Worm (Caenorhabditis elegans) whole organism, L4 larva: ENCODE results near the gene vha-17.
"Not testable (repeated sequence)": the region's sequence is repeated elsewhere in the genome, so short reads cannot be mapped to it uniquely, and the experiment has no call there.

Experiments used
- F44E2.7 ChIP-seq: fragments of 200-800 bp; sonication (Bioruptor generic); IDR thresholded peaks from 2 replicates; pipeline ENCODE4 v2.1.2; 2022; ENCODE audit warnings: missing genetic modification characterization, missing compliant biosample characterization
- T20F7.1 ChIP-seq: fragments of 200-800 bp; sonication (Bioruptor generic); optimal IDR thresholded peaks from 2 replicates; lab custom pipeline; 2018; ENCODE audit warnings: mild to moderate bottlenecking, missing genetic modification characterization, missing compliant biosample characterization
- ZK337.2 ChIP-seq: fragments of 200-800 bp; sonication (Bioruptor generic); IDR thresholded peaks from 2 replicates; pipeline ENCODE4 v1.3.6; 2022; ENCODE audit warnings: missing genetic modification reagents, missing genetic modification characterization, missing compliant biosample characterization
- aha-1 ChIP-seq: fragments of 150-350 bp; peaks from one replicate; lab custom pipeline; 2014; ENCODE audit warnings: missing biosample characterization, missing genetic modification characterization
- ces-1 ChIP-seq: fragments of 150-350 bp; sonication (generic microtip); optimal IDR thresholded peaks from 4 replicates; lab custom pipeline; 2014; ENCODE audit warnings: missing biosample characterization, missing genetic modification reagents, missing genetic modification characterization
- cey-2 ChIP-seq: sonication (generic microtip); optimal IDR thresholded peaks from 3 replicates; lab custom pipeline; 2017; ENCODE audit warnings: missing genetic modification characterization, mild to moderate bottlenecking, missing compliant biosample characterization, antibody characterized with exemption, borderline replicate concordance; ENCODE audit not compliant: insufficient read depth
- ctbp-1 ChIP-seq: fragments of 200-800 bp; sonication (Bioruptor generic); IDR thresholded peaks from 2 replicates; pipeline ENCODE4 v1.3.6; 2022; ENCODE audit warnings: missing genetic modification reagents, missing genetic modification characterization, missing compliant biosample characterization
- daf-12 ChIP-seq: fragments of 150-350 bp; optimal IDR thresholded peaks from 2 replicates; lab custom pipeline; 2014; ENCODE audit warnings: missing biosample characterization, missing genetic modification reagents, missing genetic modification characterization
- daf-16 ChIP-seq, 3 experiments: sonication (generic microtip); optimal IDR thresholded peaks; 2 replicates each; lab custom pipeline; 2016 to 2017; ENCODE audit warnings: missing genetic modification characterization in 3 of 3, missing genetic modification reagents in 3 of 3, mild to moderate bottlenecking in 2 of 3, missing compliant biosample characterization in 2 of 3, missing biosample characterization in 1 of 3, moderate library complexity in 1 of 3
- daf-19 ChIP-seq: fragments of 200-800 bp; sonication (Bioruptor generic); conservative IDR thresholded peaks from 2 replicates; pipeline ENCODE4 v1.3.6; 2022; ENCODE audit warnings: missing genetic modification characterization, missing compliant biosample characterization
- dmd-6 ChIP-seq: fragments of 200-800 bp; sonication (Bioruptor generic); IDR thresholded peaks from 2 replicates; pipeline ENCODE4 v1.3.6; 2022; ENCODE audit warnings: missing genetic modification reagents, missing genetic modification characterization, missing compliant biosample characterization
- dpl-1 ChIP-seq: fragments of 150-350 bp; optimal IDR thresholded peaks from 2 replicates; lab custom pipeline; 2014; ENCODE audit warnings: missing biosample characterization, missing genetic modification reagents, missing genetic modification characterization
- dve-1 ChIP-seq: sonication (generic microtip); optimal IDR thresholded peaks from 2 replicates; lab custom pipeline; 2017; ENCODE audit warnings: antibody characterized with exemption, mild to moderate bottlenecking, missing genetic modification characterization, missing compliant biosample characterization; ENCODE audit not compliant: insufficient read depth
- egl-27 ChIP-seq: sonication (generic microtip); optimal IDR thresholded peaks from 3 replicates; lab custom pipeline; 2017; ENCODE audit warnings: missing biosample characterization, missing genetic modification reagents, missing genetic modification characterization
- egl-43 ChIP-seq: fragments of 200-800 bp; sonication (Bioruptor generic); IDR thresholded peaks from 2 replicates; pipeline ENCODE4 v1.3.6; 2022; ENCODE audit warnings: missing genetic modification reagents, missing genetic modification characterization, missing compliant biosample characterization
- hlh-11 ChIP-seq: fragments of 200-800 bp; sonication (Bioruptor generic); optimal IDR thresholded peaks from 2 replicates; lab custom pipeline; 2018; ENCODE audit warnings: mild to moderate bottlenecking, missing genetic modification characterization, missing compliant biosample characterization
- hmg-1.1 ChIP-seq: fragments of 200-800 bp; sonication (Bioruptor generic); IDR thresholded peaks from 2 replicates; pipeline ENCODE4 v1.3.6; 2022; ENCODE audit warnings: missing genetic modification reagents, missing genetic modification characterization, missing compliant biosample characterization
- jun-1 ChIP-seq: fragments of 150-350 bp; optimal IDR thresholded peaks from 2 replicates; lab custom pipeline; 2014; ENCODE audit warnings: missing biosample characterization, missing genetic modification reagents, missing genetic modification characterization
- lin-1 ChIP-seq: fragments of 200-800 bp; sonication (Bioruptor generic); IDR thresholded peaks from 2 replicates; pipeline ENCODE4 v1.3.6; 2022; ENCODE audit warnings: missing genetic modification reagents, missing genetic modification characterization, missing compliant biosample characterization
- lin-13 ChIP-seq: fragments of 150-350 bp; optimal IDR thresholded peaks from 2 replicates; lab custom pipeline; 2014; ENCODE audit warnings: missing biosample characterization, missing genetic modification reagents, missing genetic modification characterization
- lin-15B ChIP-seq: fragments of 150-350 bp; sonication (generic microtip); optimal IDR thresholded peaks from 3 replicates; lab custom pipeline; 2014; ENCODE audit warnings: missing biosample characterization, missing genetic modification characterization
- lin-29 ChIP-seq: fragments of 200-800 bp; sonication (Bioruptor generic); IDR thresholded peaks from 2 replicates; pipeline ENCODE4 v1.3.6; 2022; ENCODE audit warnings: missing genetic modification reagents, missing genetic modification characterization, missing compliant biosample characterization
- lir-3 ChIP-seq: sonication (generic microtip); optimal IDR thresholded peaks from 2 replicates; lab custom pipeline; 2016; ENCODE audit warnings: mild to moderate bottlenecking, missing genetic modification characterization, missing compliant biosample characterization
- mdl-1 ChIP-seq, 2 experiments: fragments of 150-350 bp in 1 of 2; sonication (generic microtip) in 1 of 2; optimal IDR thresholded peaks; 2 replicates each; lab custom pipeline; 2014 to 2017; ENCODE audit warnings: missing biosample characterization in 2 of 2, missing genetic modification characterization in 2 of 2
- mes-2 ChIP-seq: sonication (generic microtip); optimal IDR thresholded peaks from 2 replicates; lab custom pipeline; 2016; ENCODE audit warnings: missing genotype, mild to moderate bottlenecking, missing genetic modification characterization, missing compliant biosample characterization; ENCODE audit not compliant: poor library complexity, severe bottlenecking
- mxl-3 ChIP-seq: fragments of 200-800 bp; sonication (Bioruptor generic); optimal IDR thresholded peaks from 2 replicates; lab custom pipeline; 2018; ENCODE audit warnings: mild to moderate bottlenecking, missing genetic modification characterization, missing compliant biosample characterization
- nhr-111 ChIP-seq: fragments of 200-800 bp; sonication (Bioruptor generic); optimal IDR thresholded peaks from 2 replicates; lab custom pipeline; 2018; ENCODE audit warnings: mild to moderate bottlenecking, missing genetic modification characterization, missing compliant biosample characterization
- nhr-25 ChIP-seq: sonication (generic microtip); optimal IDR thresholded peaks from 2 replicates; lab custom pipeline; 2017; ENCODE audit warnings: missing genetic modification characterization, mild to moderate bottlenecking, missing compliant biosample characterization, antibody characterized with exemption, moderate library complexity, borderline replicate concordance; ENCODE audit not compliant: insufficient read depth
- nhr-28 ChIP-seq: fragments of 150-350 bp; optimal IDR thresholded peaks from 2 replicates; lab custom pipeline; 2014; ENCODE audit warnings: missing biosample characterization, missing genetic modification characterization
- nhr-76 ChIP-seq: fragments of 150-350 bp; optimal IDR thresholded peaks from 2 replicates; lab custom pipeline; 2014; ENCODE audit warnings: missing biosample characterization, missing genetic modification characterization
- nhr-77 ChIP-seq: fragments of 150-350 bp; optimal IDR thresholded peaks from 2 replicates; lab custom pipeline; 2014; ENCODE audit warnings: missing biosample characterization, missing genetic modification characterization
- pha-4 ChIP-seq, 2 experiments: fragments of 150-350 bp in 1 of 2; fragments of 200-800 bp in 1 of 2; sonication (Bioruptor generic) in 1 of 2; IDR thresholded peaks in 1 of 2; optimal IDR thresholded peaks in 1 of 2; 2 replicates each; pipeline versions ENCODE4 v1.3.6 to Lab custom; 2014 to 2022; ENCODE audit warnings: missing genetic modification characterization in 2 of 2, missing genetic modification reagents in 2 of 2, missing biosample characterization in 1 of 2, missing compliant biosample characterization in 1 of 2
- php-3 ChIP-seq: fragments of 200-800 bp; sonication (Bioruptor generic); IDR thresholded peaks from 2 replicates; pipeline ENCODE4 v1.3.6; 2022; ENCODE audit warnings: missing genetic modification reagents, missing genetic modification characterization, missing compliant biosample characterization
- pqm-1 ChIP-seq: sonication (generic microtip); optimal IDR thresholded peaks from 2 replicates; lab custom pipeline; 2017; ENCODE audit warnings: missing biosample characterization, missing genetic modification characterization
- rbr-2 ChIP-seq: sonication (generic microtip); optimal IDR thresholded peaks from 2 replicates; lab custom pipeline; 2016; ENCODE audit warnings: missing genotype, missing genetic modification characterization, missing compliant biosample characterization
- snpc-1.2 ChIP-seq: fragments of 200-800 bp; sonication (Bioruptor generic); IDR thresholded peaks from 2 replicates; pipeline ENCODE4 v1.3.6; 2022; ENCODE audit warnings: missing genetic modification reagents, missing genetic modification characterization, missing compliant biosample characterization
- unc-62 ChIP-seq, 3 experiments: fragments of 150-350 bp in 1 of 3; sonication (generic microtip); optimal IDR thresholded peaks in 2 of 3; peaks in 1 of 3; 1 replicate in 1 of 3; 2 replicates in 2 of 3; lab custom pipeline; 2014 to 2017; ENCODE audit warnings: missing biosample characterization in 3 of 3, missing genetic modification characterization in 3 of 3, missing genetic modification reagents in 3 of 3, missing genotype in 1 of 3
- zag-1 ChIP-seq: fragments of 150-350 bp; optimal IDR thresholded peaks from 2 replicates; lab custom pipeline; 2014; ENCODE audit warnings: missing biosample characterization, missing genetic modification characterization
- zfp-2 ChIP-seq: sonication (generic microtip); optimal IDR thresholded peaks from 2 replicates; lab custom pipeline; 2016; ENCODE audit warnings: mild to moderate bottlenecking, missing genetic modification characterization, missing compliant biosample characterization

vha-17 gene

ce11 chrIV:9310935-9311566 lies 10.6 kb upstream of the vha-17 start:
- TF ChIP-seq mxl-3 (GFP tag; lab: Kevin White, UChicago), result no peak
- TF ChIP-seq nhr-77 (tag; lab: Kevin White, UChicago), result peak; percentile 74
- TF ChIP-seq lin-1 (GFP tag; lab: Robert Waterston, UW), result peak; percentile 20; the same call in 1 of the 2 replicates
- peak; percentile 57 for TF ChIP-seq hlh-11 (tag; lab: Kevin White, UChicago)
- no peak for TF ChIP-seq dve-1 (tag; lab: Kevin White, UChicago)
- no peak for TF ChIP-seq nhr-111 (GFP tag; lab: Kevin White, UChicago)
- peak; percentile 13 for TF ChIP-seq T20F7.1 (GFP tag; lab: Kevin White, UChicago)
- no peak for TF ChIP-seq nhr-76 (tag; lab: Kevin White, UChicago)
- peak; percentile 91 for TF ChIP-seq aha-1
- TF ChIP-seq dmd-6 (GFP tag; lab: Robert Waterston, UW), result no peak; the same call in none of the 2 replicates
- TF ChIP-seq zag-1, result no peak
- TF ChIP-seq pqm-1 (tag; lab: Kevin White, UChicago), result peak; percentile 44
- 0 out of 2 replicates have a peak, but pooled peaks have one; percentile 32 for TF ChIP-seq php-3 (GFP tag; lab: Robert Waterston, UW)
- TF ChIP-seq daf-16 (GFP tag; optimal IDR thresholded peaks at IDR 0.05; lab: Kevin White, UChicago), result no peak
- peak; percentile 62 for TF ChIP-seq daf-16 (tag; optimal IDR thresholded peaks at IDR 0.05; lab: Kevin White, UChicago)
- TF ChIP-seq egl-27 (tag; lab: Kevin White, UChicago), result no peak
- TF ChIP-seq lin-15B (tag; lab: Kevin White, UChicago), result no peak
- TF ChIP-seq nhr-28 (tag; lab: Kevin White, UChicago), result peak; percentile 71
- no peak for TF ChIP-seq pha-4 (GFP tag; IDR thresholded peaks at IDR 0.05; lab: Robert Waterston, UW)
- TF ChIP-seq pha-4 (tag; optimal IDR thresholded peaks at IDR 0.05; lab: Kevin White, UChicago), result no peak
- TF ChIP-seq nhr-25 (tag; lab: Kevin White, UChicago), result no peak
- peak in 1 of 2 experiments; percentile 43 for TF ChIP-seq mdl-1 (tag; optimal IDR thresholded peaks at IDR 0.05; lab: Kevin White, UChicago)
- TF ChIP-seq unc-62 (GFP tag; optimal IDR thresholded peaks at IDR 0.05 in 1 of 2; lab: Kevin White, UChicago), result no peak
- TF ChIP-seq unc-62 (tag; optimal IDR thresholded peaks at IDR 0.05; lab: Kevin White, UChicago), result no peak
- TF ChIP-seq lir-3 (tag; lab: Kevin White, UChicago), result no peak
- TF ChIP-seq lin-13 (GFP tag; lab: Kevin White, UChicago), result no peak

DNA sequence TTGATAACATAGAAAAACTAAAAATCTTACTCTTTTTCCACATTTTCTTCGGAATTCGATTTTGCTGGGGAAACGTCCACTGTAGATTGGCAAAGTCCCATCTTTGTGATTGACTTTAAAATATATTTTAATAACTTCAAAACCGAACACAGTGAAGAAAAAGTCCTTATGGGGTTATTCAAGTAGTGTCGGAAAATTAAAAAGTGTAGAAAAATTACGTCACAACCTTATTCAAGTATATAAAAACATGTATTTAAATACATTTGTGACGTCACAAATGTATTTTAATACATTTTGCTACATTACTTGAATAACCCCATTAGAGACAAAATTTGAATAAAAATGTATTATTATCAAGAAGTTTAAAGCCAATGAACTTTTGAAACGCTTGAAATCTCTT lies 8.8 kb upstream of the vha-17 start, which contains the start of gene F49C12.7:
Gene F49C12.7, minus strand, starts transcription at position 101 of the 400 bp plus-strand sequence.
- TF ChIP-seq dmd-6 (GFP tag; lab: Robert Waterston, UW); cey-2 (tag; lab: Kevin White, UChicago); snpc-1.2 (GFP tag; lab: Robert Waterston, UW): not testable (repeated sequence)

ce11 chrIV:9316068-9316681 lies 5.4 kb upstream of the vha-17 start, which contains the start of the genes F49C12.9 and rpn-7:
Gene F49C12.9 (minus strand): TSS chrIV:9316215.
Gene rpn-7 (plus strand): TSS chrIV:9316631.
- no peak for TF ChIP-seq mxl-3 (GFP tag; lab: Kevin White, UChicago)
- TF ChIP-seq unc-62 (GFP tag; optimal IDR thresholded peaks at IDR 0.05 in 1 of 2; lab: Kevin White, UChicago), result peak in 1 of 2 experiments; percentile 21
- no peak for TF ChIP-seq unc-62 (tag; optimal IDR thresholded peaks at IDR 0.05; lab: Kevin White, UChicago)
- no peak for TF ChIP-seq daf-19 (GFP tag; lab: Robert Waterston, UW)
- TF ChIP-seq dve-1 (tag; lab: Kevin White, UChicago), result peak; percentile 19
- TF ChIP-seq ctbp-1 (GFP tag; lab: Robert Waterston, UW), result 0 out of 2 replicates have a peak, but pooled peaks have one; percentile 9
- TF ChIP-seq php-3 (GFP tag; lab: Robert Waterston, UW), result no peak
- no peak for TF ChIP-seq hmg-1.1 (GFP tag; lab: Robert Waterston, UW)
- peak in 1 of 2 experiments; percentile 9 for TF ChIP-seq mdl-1 (tag; optimal IDR thresholded peaks at IDR 0.05; lab: Kevin White, UChicago)
- TF ChIP-seq jun-1 (tag; lab: Kevin White, UChicago), result no peak
- no peak for TF ChIP-seq ZK337.2
- no peak for TF ChIP-seq egl-43 (GFP tag; lab: Robert Waterston, UW)
- no peak for TF ChIP-seq zfp-2 (tag; lab: Kevin White, UChicago)
- no peak for TF ChIP-seq daf-12
- peak; percentile 83 for TF ChIP-seq mes-2 (tag; lab: Kevin White, UChicago)
- TF ChIP-seq snpc-1.2 (GFP tag; lab: Robert Waterston, UW), result peak; percentile 45; the same call in 1 of the 2 replicates
- TF ChIP-seq lin-29 (GFP tag; lab: Robert Waterston, UW), result no peak
- no peak for TF ChIP-seq daf-16 (GFP tag; optimal IDR thresholded peaks at IDR 0.05; lab: Kevin White, UChicago)
- peak; percentile 12 for TF ChIP-seq daf-16 (tag; optimal IDR thresholded peaks at IDR 0.05; lab: Kevin White, UChicago)
- no peak for TF ChIP-seq F44E2.7 (GFP tag; lab: Robert Waterston, UW)
- TF ChIP-seq dpl-1 (GFP tag; lab: Kevin White, UChicago), result peak; percentile 47
- no peak for TF ChIP-seq pha-4 (GFP tag; IDR thresholded peaks at IDR 0.05; lab: Robert Waterston, UW)
- no peak for TF ChIP-seq pha-4 (tag; optimal IDR thresholded peaks at IDR 0.05; lab: Kevin White, UChicago)
- TF ChIP-seq hlh-11 (tag; lab: Kevin White, UChicago), result peak; percentile 30
- no peak for TF ChIP-seq ces-1 (GFP tag; lab: Kevin White, UChicago)
- peak; percentile 3 for TF ChIP-seq T20F7.1 (GFP tag; lab: Kevin White, UChicago)
- peak; percentile 19 for TF ChIP-seq rbr-2 (tag; lab: Kevin White, UChicago)
